Fruit fly (Drosophila melanogaster) whole organism, adult: ENCODE measurements around the gene CG17781.

ENCODE experiments used
- CG11617 ChIP-seq: fragments of 200-800 bp; sonication (Bioruptor generic); optimal IDR thresholded peaks from 2 replicates; lab custom pipeline; 2017; ENCODE audit warnings: mild to moderate bottlenecking, missing biosample characterization, missing genetic modification reagents, missing genetic modification characterization
- CG12768 ChIP-seq: fragments of 200-800 bp; sonication (Bioruptor generic); optimal IDR thresholded peaks from 2 replicates; lab custom pipeline; 2017; ENCODE audit warnings: missing biosample characterization, missing genetic modification characterization, mild to moderate bottlenecking, moderate library complexity, missing genetic modification reagents
- CG5204 ChIP-seq: fragments of 200-800 bp; sonication (Bioruptor generic); optimal IDR thresholded peaks from 2 replicates; lab custom pipeline; 2016; ENCODE audit warnings: missing biosample characterization, missing genetic modification characterization
- CG7045 ChIP-seq: fragments of 200-800 bp; sonication (Bioruptor generic); optimal IDR thresholded peaks from 2 replicates; lab custom pipeline; 2017; ENCODE audit warnings: missing biosample characterization, mild to moderate bottlenecking, missing genetic modification characterization
- Crg-1 ChIP-seq: fragments of 200-800 bp; sonication (Bioruptor generic); optimal IDR thresholded peaks from 2 replicates; lab custom pipeline; 2016; ENCODE audit warnings: missing biosample characterization, missing genetic modification characterization
- bab1 ChIP-seq: fragments of 200-800 bp; sonication (Bioruptor generic); optimal IDR thresholded peaks from 3 replicates; lab custom pipeline; 2019; ENCODE audit warnings: missing biosample characterization, mild to moderate bottlenecking, missing genetic modification characterization, moderate library complexity
- cic ChIP-seq: fragments of 200-800 bp; sonication (Bioruptor generic); optimal IDR thresholded peaks from 2 replicates; lab custom pipeline; 2017; ENCODE audit warnings: missing biosample characterization, mild to moderate bottlenecking, missing genetic modification characterization, moderate library complexity
- cnc ChIP-seq, 2 experiments: fragments of >200 bp; optimal IDR thresholded peaks; 2 replicates each; lab custom pipeline; 2017
- kay ChIP-seq: fragments of 200-800 bp; sonication (Bioruptor generic); peaks from one replicate; lab custom pipeline; 2016; ENCODE audit warnings: missing biosample characterization, missing genetic modification characterization, borderline replicate concordance
- ovo ChIP-seq: fragments of 200-800 bp; sonication (Bioruptor generic); optimal IDR thresholded peaks from 2 replicates; lab custom pipeline; 2016; ENCODE audit warnings: missing biosample characterization, missing genetic modification characterization
- pad ChIP-seq: fragments of 200-800 bp; sonication (Bioruptor generic); optimal IDR thresholded peaks from 3 replicates; lab custom pipeline; 2017; ENCODE audit warnings: missing biosample characterization, missing genetic modification characterization, mild to moderate bottlenecking, moderate library complexity, missing genetic modification reagents
- tj ChIP-seq: fragments of 200-800 bp; sonication (Bioruptor generic); optimal IDR thresholded peaks from 3 replicates; lab custom pipeline; 2017; ENCODE audit warnings: missing biosample characterization, mild to moderate bottlenecking, missing genetic modification characterization, moderate library complexity

- TF ChIP-seq CG5204 (GFP tag; lab: Kevin White, UChicago) (no peak), CG12768 (no peak), kay (GFP tag; lab: Kevin White, UChicago) (no peak), cic (no peak), cnc (optimal IDR thresholded peaks at IDR 0.05; lab: Kevin White, UChicago) (no peak), CG7045 (GFP tag; lab: Kevin White, UChicago) (no peak), bab1 (GFP tag; lab: Kevin White, UChicago) (no peak), Crg-1 (GFP tag; lab: Kevin White, UChicago) (no peak), tj (GFP tag; lab: Kevin White, UChicago) (no peak), ovo (no peak), pad (GFP tag; lab: Kevin White, UChicago) (no peak), CG11617 (GFP tag; lab: Kevin White, UChicago) (no peak)
These were observed 11.0 kb upstream of the CG17781 start for dm6 chr3R:24386434-24386833.
